Worm (Caenorhabditis elegans) whole organism, young adult: ENCODE results near the gene Y39B6A.10.

Experiments used
- B0035.1 ChIP-seq: sonication (generic microtip); optimal IDR thresholded peaks from 2 replicates; lab custom pipeline; 2016; ENCODE audit warnings: missing genetic modification characterization, mild to moderate bottlenecking, missing compliant biosample characterization, missing genotype, missing genetic modification reagents
- F33H1.4 ChIP-seq: fragments of 200-800 bp; sonication (Bioruptor generic); IDR thresholded peaks from 2 replicates; pipeline ENCODE4 v1.3.6; 2022; ENCODE audit warnings: missing genetic modification reagents, missing genetic modification characterization, missing compliant biosample characterization
- ama-1 ChIP-seq, 3 experiments: fragments of 150-350 bp in 1 of 3; sonication (generic microtip) in 2 of 3; optimal IDR thresholded peaks; 2 replicates each; lab custom pipeline; 2014 to 2018; ENCODE audit warnings: missing biosample characterization in 2 of 3, missing genetic modification characterization in 2 of 3, missing genetic modification reagents in 2 of 3
- nfya-1 ChIP-seq: sonication (generic microtip); optimal IDR thresholded peaks from 2 replicates; lab custom pipeline; 2017; ENCODE audit warnings: antibody characterized with exemption, missing compliant biosample characterization, missing genetic modification characterization, borderline replicate concordance; ENCODE audit not compliant: insufficient read depth
- pha-4 ChIP-seq: fragments of 150-350 bp; sonication (generic microtip); optimal IDR thresholded peaks from 2 replicates; lab custom pipeline; 2014; ENCODE audit warnings: missing biosample characterization, missing genetic modification reagents, missing genetic modification characterization
- sdz-38 ChIP-seq: sonication (generic microtip); optimal IDR thresholded peaks from 2 replicates; lab custom pipeline; 2016; ENCODE audit warnings: missing genotype, missing genetic modification characterization, missing compliant biosample characterization
- unc-130 ChIP-seq: sonication (generic microtip); optimal IDR thresholded peaks from 2 replicates; lab custom pipeline; 2016; ENCODE audit warnings: missing genetic modification reagents, missing genetic modification characterization, missing compliant biosample characterization

ce11 chrV:19153244-19153643, 19.8 kb upstream of the Y39B6A.10 start:
- TF ChIP-seq ama-1 (optimal IDR thresholded peaks at IDR 0.05; lab: Kevin White, UChicago) (no peak), ama-1 (GFP tag; optimal IDR thresholded peaks at IDR 0.05; lab: Kevin White, UChicago) (no peak), nfya-1 (tag; lab: Kevin White, UChicago) (no peak), sdz-38 (tag; lab: Kevin White, UChicago) (no peak), F33H1.4 (no peak), unc-130 (GFP tag; lab: Kevin White, UChicago) (no peak), pha-4 (tag; lab: Kevin White, UChicago) (no peak), B0035.1 (tag; lab: Kevin White, UChicago) (no peak)
